Worm (Caenorhabditis elegans) whole organism, mixed stage, embryonic: ENCODE data around the gene idpc-7.

Experiments
- drap-1 ChIP-seq: fragments of 200-800 bp; sonication (Bioruptor generic); optimal IDR thresholded peaks from 3 replicates; lab custom pipeline; 2018; ENCODE audit warnings: mild to moderate bottlenecking, missing genetic modification characterization, missing compliant biosample characterization
- elt-3 ChIP-seq: fragments of 150-350 bp; optimal IDR thresholded peaks from 2 replicates; lab custom pipeline; 2014; ENCODE audit warnings: missing biosample characterization, missing genetic modification characterization
- lin-13 ChIP-seq: fragments of 150-350 bp; optimal IDR thresholded peaks from 2 replicates; lab custom pipeline; 2014; ENCODE audit warnings: missing biosample characterization, missing genetic modification characterization
- mab-5 ChIP-seq: fragments of 150-350 bp; optimal IDR thresholded peaks from 2 replicates; lab custom pipeline; 2014; ENCODE audit warnings: missing biosample characterization, missing genetic modification characterization
- nhr-12 ChIP-seq: fragments of 150-350 bp; optimal IDR thresholded peaks from 2 replicates; lab custom pipeline; 2014; ENCODE audit warnings: missing biosample characterization, missing genetic modification characterization
- nhr-2 ChIP-seq: fragments of 150-350 bp; optimal IDR thresholded peaks from 2 replicates; lab custom pipeline; 2014; ENCODE audit warnings: missing biosample characterization, missing genetic modification characterization
- nhr-28 ChIP-seq: fragments of 150-350 bp; optimal IDR thresholded peaks from 2 replicates; lab custom pipeline; 2014; ENCODE audit warnings: missing biosample characterization, missing genetic modification characterization
- snpc-4 ChIP-seq: fragments of 150-350 bp; optimal IDR thresholded peaks from 2 replicates; lab custom pipeline; 2014; ENCODE audit warnings: missing biosample characterization, missing genetic modification characterization
- unc-120 ChIP-seq: sonication (generic microtip); optimal IDR thresholded peaks from 2 replicates; lab custom pipeline; 2017; ENCODE audit warnings: missing genetic modification characterization, missing compliant biosample characterization; ENCODE audit not compliant: poor library complexity, severe bottlenecking
- unc-62 ChIP-seq: fragments of 150-350 bp; optimal IDR thresholded peaks from 2 replicates; lab custom pipeline; 2014; ENCODE audit warnings: missing biosample characterization, missing genetic modification reagents, missing genetic modification characterization
- zip-8 ChIP-seq: fragments of 150-350 bp; optimal IDR thresholded peaks from 2 replicates; lab custom pipeline; 2014; ENCODE audit warnings: missing biosample characterization, missing genetic modification characterization

ce11 chrV:9651294-9651693, 32.5 kb upstream of the idpc-7 start, which contains the start of gene T06E4.21:
- TF ChIP-seq snpc-4 (tag; lab: Kevin White, UChicago) (no peak), nhr-2 (tag; lab: Kevin White, UChicago) (no peak), unc-120 (tag; lab: Kevin White, UChicago) (no peak), lin-13 (tag; lab: Kevin White, UChicago) (no peak), nhr-12 (no peak), nhr-28 (no peak), zip-8 (tag; lab: Kevin White, UChicago) (no peak), elt-3 (no peak), unc-62 (GFP tag; lab: Kevin White, UChicago) (no peak), drap-1 (GFP tag; lab: Kevin White, UChicago) (no peak), mab-5 (tag; lab: Kevin White, UChicago) (no peak)
